Fruit fly (Drosophila melanogaster) whole organism, embryonic: Measurements from ENCODE around the gene CG9932.

Experiments used
- Blimp-1 ChIP-seq: fragments of 200-800 bp; sonication (Bioruptor generic); optimal IDR thresholded peaks from 3 replicates; lab custom pipeline; 2018; ENCODE audit warnings: missing biosample characterization, missing genetic modification characterization, mild to moderate bottlenecking, moderate library complexity, missing genetic modification reagents
- Bteb2 ChIP-seq: fragments of 200-800 bp; sonication (Bioruptor generic); optimal IDR thresholded peaks from 2 replicates; lab custom pipeline; 2016; ENCODE audit warnings: missing biosample characterization, missing genetic modification characterization
- CG11456 ChIP-seq: fragments of 200-800 bp; sonication (Bioruptor generic); IDR thresholded peaks from 3 replicates; pipeline ENCODE4 v1.3.6; 2022; ENCODE audit warnings: missing biosample characterization, missing genetic modification characterization
- CG12769 ChIP-seq: fragments of 200-800 bp; sonication (Bioruptor generic); optimal IDR thresholded peaks from 2 replicates; lab custom pipeline; 2019; ENCODE audit warnings: missing biosample characterization, mild to moderate bottlenecking, missing genetic modification characterization, moderate library complexity
- CG14860 ChIP-seq: fragments of 200-800 bp; sonication (Bioruptor generic); IDR thresholded peaks from 3 replicates; pipeline ENCODE4 v1.3.6; 2022; ENCODE audit warnings: missing biosample characterization, missing genetic modification characterization; ENCODE audit not compliant: partially characterized antibody
- CG15479 ChIP-seq: fragments of 200-800 bp; sonication (Bioruptor generic); optimal IDR thresholded peaks from 3 replicates; lab custom pipeline; 2019; ENCODE audit warnings: missing biosample characterization, mild to moderate bottlenecking, missing genetic modification characterization, moderate library complexity
- CG18619 ChIP-seq: fragments of 200-800 bp; sonication (Bioruptor generic); optimal IDR thresholded peaks from 3 replicates; lab custom pipeline; 2017; ENCODE audit warnings: missing biosample characterization, mild to moderate bottlenecking, missing genetic modification characterization
- CG2875 ChIP-seq: fragments of 200-800 bp; sonication (Bioruptor generic); optimal IDR thresholded peaks from 2 replicates; lab custom pipeline; 2017; ENCODE audit warnings: missing biosample characterization, mild to moderate bottlenecking, missing genetic modification characterization, missing genetic modification reagents
- CG3281 ChIP-seq: fragments of 200-800 bp; sonication (Bioruptor generic); optimal IDR thresholded peaks from 3 replicates; lab custom pipeline; 2017; ENCODE audit warnings: missing biosample characterization, mild to moderate bottlenecking, missing genetic modification characterization
- CG34224 ChIP-seq: fragments of 200-800 bp; sonication (Bioruptor generic); IDR thresholded peaks from 3 replicates; pipeline ENCODE4 v1.3.6; 2022; ENCODE audit warnings: missing biosample characterization, missing genetic modification characterization; ENCODE audit not compliant: partially characterized antibody
- CG34376 ChIP-seq: fragments of 200-800 bp; sonication (Bioruptor generic); optimal IDR thresholded peaks from 2 replicates; lab custom pipeline; 2018; ENCODE audit warnings: missing biosample characterization, mild to moderate bottlenecking, missing genetic modification characterization
- CG4282 ChIP-seq: fragments of 200-800 bp; sonication (Bioruptor generic); optimal IDR thresholded peaks from 2 replicates; lab custom pipeline; 2016; ENCODE audit warnings: missing biosample characterization, missing genetic modification characterization
- CG4328 ChIP-seq: fragments of 200-800 bp; sonication (Bioruptor generic); optimal IDR thresholded peaks from 3 replicates; lab custom pipeline; 2017; ENCODE audit warnings: missing biosample characterization, missing genetic modification reagents, missing genetic modification characterization
- CG6683 ChIP-seq: fragments of 200-800 bp; sonication (Bioruptor generic); optimal IDR thresholded peaks from 2 replicates; lab custom pipeline; 2017; ENCODE audit warnings: missing biosample characterization, mild to moderate bottlenecking, missing genetic modification characterization, missing genetic modification reagents
- CG6791 ChIP-seq: fragments of 200-800 bp; sonication (Bioruptor generic); IDR thresholded peaks from 3 replicates; pipeline ENCODE4 v1.3.6; 2022; ENCODE audit warnings: missing biosample characterization, missing genetic modification characterization; ENCODE audit not compliant: partially characterized antibody
- CG8281 ChIP-seq: fragments of 200-800 bp; sonication (Bioruptor generic); optimal IDR thresholded peaks from 2 replicates; lab custom pipeline; 2018; ENCODE audit warnings: missing biosample characterization, mild to moderate bottlenecking, missing genetic modification characterization, moderate library complexity
- Chrac-16 ChIP-seq: fragments of 200-800 bp; sonication (Bioruptor generic); optimal IDR thresholded peaks from 3 replicates; lab custom pipeline; 2016; ENCODE audit warnings: missing biosample characterization, missing genetic modification characterization
- Dad ChIP-seq: fragments of 200-800 bp; sonication (Bioruptor generic); optimal IDR thresholded peaks from 3 replicates; lab custom pipeline; 2016; ENCODE audit warnings: missing biosample characterization, missing genetic modification characterization
- Deaf1 ChIP-seq: fragments of 200-800 bp; optimal IDR thresholded peaks from 3 replicates; lab custom pipeline; 2019; ENCODE audit warnings: missing biosample characterization, mild to moderate bottlenecking, missing genetic modification characterization, moderate library complexity
- Dll ChIP-seq: fragments of 200-800 bp; sonication (Bioruptor generic); IDR thresholded peaks from 4 replicates; pipeline ENCODE4 v1.3.6; 2022; ENCODE audit warnings: missing biosample characterization, missing genetic modification characterization; ENCODE audit not compliant: partially characterized antibody
- H2.0 ChIP-seq: fragments of 200-800 bp; sonication (Bioruptor generic); IDR thresholded peaks from 2 replicates; pipeline ENCODE4 v1.3.6; 2022; ENCODE audit warnings: missing biosample characterization, missing genetic modification characterization
- Hr3 ChIP-seq: fragments of 200-800 bp; sonication (Bioruptor generic); optimal IDR thresholded peaks from 3 replicates; lab custom pipeline; 2016; ENCODE audit warnings: missing biosample characterization, missing genetic modification characterization
- Jarid2 ChIP-seq: fragments of 200-800 bp; sonication (Bioruptor generic); optimal IDR thresholded peaks from 3 replicates; lab custom pipeline; 2017; ENCODE audit warnings: mild to moderate bottlenecking, missing biosample characterization, missing genetic modification reagents, missing genetic modification characterization
- Lhr ChIP-seq: fragments of 200-800 bp; sonication (Bioruptor generic); optimal IDR thresholded peaks from 3 replicates; lab custom pipeline; 2017; ENCODE audit warnings: mild to moderate bottlenecking, missing biosample characterization, missing genetic modification reagents, missing genetic modification characterization
- Opbp ChIP-seq: fragments of 200-800 bp; sonication (Bioruptor generic); IDR thresholded peaks from 3 replicates; pipeline ENCODE4 v1.3.6; 2022; ENCODE audit warnings: missing biosample characterization, missing genetic modification characterization; ENCODE audit not compliant: partially characterized antibody
- Vsx1 ChIP-seq: fragments of 200-800 bp; sonication (Bioruptor generic); optimal IDR thresholded peaks from 2 replicates; lab custom pipeline; 2017; ENCODE audit warnings: missing biosample characterization, mild to moderate bottlenecking, missing genetic modification characterization, missing genetic modification reagents
- aop ChIP-seq: fragments of 200-800 bp; sonication (Bioruptor generic); IDR thresholded peaks from 2 replicates; pipeline ENCODE4 v1.3.6; 2022; ENCODE audit warnings: missing biosample characterization, missing genetic modification characterization
- bowl ChIP-seq: fragments of 200-800 bp; sonication (Bioruptor generic); IDR thresholded peaks from 2 replicates; pipeline ENCODE4 v1.3.6; 2022; ENCODE audit warnings: missing biosample characterization, missing genetic modification characterization
- br ChIP-seq: fragments of >200 bp; optimal IDR thresholded peaks from 2 replicates; lab custom pipeline; 2017
- chinmo ChIP-seq: fragments of 200-800 bp; sonication (Bioruptor generic); IDR thresholded peaks from 4 replicates; pipeline ENCODE4 v1.3.6; 2022; ENCODE audit warnings: missing biosample characterization, missing genetic modification characterization; ENCODE audit not compliant: partially characterized antibody
- crol ChIP-seq: fragments of 200-800 bp; sonication (Bioruptor generic); IDR thresholded peaks from 2 replicates; pipeline ENCODE4 v1.3.6; 2022; ENCODE audit warnings: missing biosample characterization, missing genetic modification characterization
- crp ChIP-seq, 2 experiments: fragments of 200-800 bp; sonication (Bioruptor generic); optimal IDR thresholded peaks; 2 replicates in 1 of 2; 3 replicates in 1 of 2; lab custom pipeline; 2017; ENCODE audit warnings: missing biosample characterization in 2 of 2, missing genetic modification characterization in 2 of 2, mild to moderate bottlenecking in 1 of 2, moderate library complexity in 1 of 2
- gem ChIP-seq: fragments of 200-800 bp; sonication (Bioruptor generic); optimal IDR thresholded peaks from 2 replicates; lab custom pipeline; 2019; ENCODE audit warnings: missing biosample characterization, mild to moderate bottlenecking, missing genetic modification characterization, moderate library complexity
- h ChIP-seq: fragments of >200 bp; optimal IDR thresholded peaks from 2 replicates; lab custom pipeline; 2017
- nerfin-1 ChIP-seq: fragments of 200-800 bp; sonication (Bioruptor generic); optimal IDR thresholded peaks from 3 replicates; lab custom pipeline; 2019; ENCODE audit warnings: missing biosample characterization, mild to moderate bottlenecking, missing genetic modification characterization, moderate library complexity
- nerfin-2 ChIP-seq: fragments of 200-800 bp; sonication (Bioruptor generic); IDR thresholded peaks from 2 replicates; pipeline ENCODE4 v1.3.6; 2022; ENCODE audit warnings: missing biosample characterization, missing genetic modification characterization; ENCODE audit not compliant: partially characterized antibody
- org-1 ChIP-seq: fragments of 200-800 bp; sonication (Bioruptor generic); optimal IDR thresholded peaks from 2 replicates; lab custom pipeline; 2017; ENCODE audit warnings: missing biosample characterization, missing genetic modification characterization
- psq ChIP-seq: fragments of 200-800 bp; sonication (Bioruptor generic); optimal IDR thresholded peaks from 2 replicates; lab custom pipeline; 2017; ENCODE audit warnings: missing biosample characterization, missing genetic modification characterization
- repo ChIP-seq: fragments of 200-800 bp; sonication (Bioruptor generic); optimal IDR thresholded peaks from 2 replicates; lab custom pipeline; 2016; ENCODE audit warnings: missing biosample characterization, missing genetic modification characterization
- scrt ChIP-seq: fragments of 200-800 bp; sonication (Bioruptor generic); optimal IDR thresholded peaks from 2 replicates; lab custom pipeline; 2018; ENCODE audit warnings: missing biosample characterization, mild to moderate bottlenecking, missing genetic modification characterization, moderate library complexity
- sens ChIP-seq: fragments of 200-800 bp; sonication (Bioruptor generic); peaks from one replicate; lab custom pipeline; 2016; ENCODE audit warnings: missing biosample characterization, missing genetic modification characterization
- so ChIP-seq: fragments of 200-800 bp; sonication (Bioruptor generic); IDR thresholded peaks from 3 replicates; pipeline ENCODE4 v1.3.6; 2022; ENCODE audit warnings: missing biosample characterization, missing genetic modification characterization
- tna ChIP-seq: fragments of 200-800 bp; sonication (Bioruptor generic); IDR thresholded peaks from 2 replicates; pipeline ENCODE4 v1.3.6; 2022; ENCODE audit warnings: missing biosample characterization, missing genetic modification characterization; ENCODE audit not compliant: partially characterized antibody
- twi ChIP-seq: fragments of 200-800 bp; optimal IDR thresholded peaks from 2 replicates; lab custom pipeline; 2019; ENCODE audit warnings: missing biosample characterization, mild to moderate bottlenecking, missing genetic modification characterization, moderate library complexity
- z ChIP-seq: fragments of 200-800 bp; sonication (Bioruptor generic); IDR thresholded peaks from 3 replicates; pipeline ENCODE4 v1.3.6; 2022; ENCODE audit warnings: missing biosample characterization, missing genetic modification characterization

CG9932 gene

DNA sequence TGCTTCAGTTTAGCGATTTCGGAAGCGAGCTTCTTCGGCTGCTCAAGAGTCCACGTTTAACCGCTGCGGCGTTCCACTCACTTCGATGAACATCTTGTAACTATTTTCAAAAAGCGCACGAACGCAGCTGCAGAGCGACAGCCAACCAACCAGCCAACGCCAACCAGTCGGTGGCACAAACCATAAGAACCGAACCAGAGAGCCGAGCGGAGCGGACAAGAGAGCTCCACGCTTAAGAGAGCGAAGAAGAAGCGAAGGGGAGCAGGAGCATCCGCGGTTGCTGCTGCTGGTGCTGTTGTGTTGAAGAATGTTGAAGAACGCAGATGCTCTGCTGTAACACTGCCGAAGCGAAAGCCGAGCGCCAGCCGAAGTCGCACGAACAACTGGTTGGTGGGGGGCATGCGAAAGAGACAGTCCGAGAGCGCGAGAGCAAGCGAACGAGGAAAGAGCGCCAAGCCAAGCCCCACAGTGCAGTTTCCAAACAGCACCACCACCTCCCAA lies at the start of gene CG9932 (continued):
- no peak for TF ChIP-seq Vsx1 (GFP tag; lab: Kevin White, UChicago)
- 0 out of 2 replicates have a peak, but pooled peaks have one; percentile 39 for TF ChIP-seq tna
- TF ChIP-seq Dll (GFP tag; lab: Robert Waterston, UW) = peak; percentile 60
- TF ChIP-seq Dad (GFP tag; lab: Kevin White, UChicago) = peak; percentile 33
- 0 out of 3 replicates have a peak, but pooled peaks have one; percentile 37 for TF ChIP-seq so (GFP tag; lab: Robert Waterston, UW)
- TF ChIP-seq crol (GFP tag; lab: Robert Waterston, UW) = peak; percentile 88
- TF ChIP-seq CG34376 = peak; percentile 57
- TF ChIP-seq Jarid2 (GFP tag; lab: Kevin White, UChicago) = peak; percentile 95
- peak; percentile 87 for TF ChIP-seq z (GFP tag; lab: Robert Waterston, UW)
- TF ChIP-seq bowl (GFP tag; lab: Robert Waterston, UW) = 0 out of 2 replicates have a peak, but pooled peaks have one; percentile 22
- TF ChIP-seq CG34224 (GFP tag; lab: Robert Waterston, UW) = peak; percentile 61; the same call in 2 of the 3 replicates
- no peak for TF ChIP-seq CG15479
- TF ChIP-seq org-1 (GFP tag; lab: Kevin White, UChicago) = no peak
- TF ChIP-seq, all 482 proteins: peak for 113

DNA sequence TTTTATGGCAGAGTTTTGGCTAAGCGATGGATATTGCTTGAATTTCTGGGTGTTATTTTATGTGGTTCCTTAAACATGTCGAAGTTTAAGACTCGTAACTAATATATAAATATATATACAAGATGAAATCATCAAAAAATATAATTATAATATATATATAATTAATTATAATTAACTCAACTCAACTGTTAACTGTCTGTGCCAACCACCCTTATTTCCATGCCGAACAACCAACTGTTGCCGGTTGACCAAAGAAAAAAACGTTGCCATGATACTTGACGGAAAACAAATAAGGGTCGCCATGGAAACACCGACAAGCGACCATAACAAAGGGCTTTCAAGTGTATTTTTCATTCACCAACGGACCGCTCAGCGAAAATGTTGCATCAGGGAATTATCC lies 46.6 kb upstream of the CG9932 start, which contains the start of gene Ttc30:
Gene Ttc30, plus strand, starts transcription at position 301 of the 400 bp plus-strand sequence.
- TF ChIP-seq CG6683 (GFP tag; lab: Kevin White, UChicago) (no peak), CG14860 (GFP tag; lab: Robert Waterston, UW) (no peak), scrt (GFP tag; lab: Kevin White, UChicago) (peak; percentile 39), twi (tag; lab: Kevin White, UChicago) (no peak), Hr3 (GFP tag; lab: Kevin White, UChicago) (no peak), CG18619 (GFP tag; lab: Kevin White, UChicago) (no peak), repo (GFP tag; lab: Kevin White, UChicago) (no peak), CG8281 (tag; lab: Kevin White, UChicago) (no peak), aop (GFP tag; lab: Robert Waterston, UW) (no peak)

DNA sequence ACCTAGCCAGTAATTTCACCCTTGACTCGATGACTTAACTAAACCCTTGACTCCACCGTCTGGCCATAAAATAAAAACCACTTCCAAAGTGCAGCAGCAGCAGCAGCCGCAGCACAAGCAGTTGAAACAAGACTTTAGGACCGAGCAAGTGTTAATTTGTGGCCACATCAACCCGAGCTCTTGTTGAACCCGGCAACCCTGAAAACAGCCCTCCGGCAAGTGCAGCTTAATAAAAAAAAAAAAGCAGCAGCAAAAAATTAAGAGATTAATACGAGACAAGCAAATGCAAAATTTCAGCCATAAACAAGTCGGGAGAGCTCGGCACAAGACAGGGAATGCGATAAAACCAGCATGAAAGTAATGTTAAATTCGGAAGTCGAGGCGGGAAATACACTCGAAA lies 44.9 kb upstream of the CG9932 start:
- TF ChIP-seq crp (GFP tag; optimal IDR thresholded peaks at IDR 0.05; lab: Kevin White, UChicago) (no peak), H2.0 (GFP tag; lab: Robert Waterston, UW) (0 out of 2 replicates have a peak, but pooled peaks have one; percentile 4)

DNA sequence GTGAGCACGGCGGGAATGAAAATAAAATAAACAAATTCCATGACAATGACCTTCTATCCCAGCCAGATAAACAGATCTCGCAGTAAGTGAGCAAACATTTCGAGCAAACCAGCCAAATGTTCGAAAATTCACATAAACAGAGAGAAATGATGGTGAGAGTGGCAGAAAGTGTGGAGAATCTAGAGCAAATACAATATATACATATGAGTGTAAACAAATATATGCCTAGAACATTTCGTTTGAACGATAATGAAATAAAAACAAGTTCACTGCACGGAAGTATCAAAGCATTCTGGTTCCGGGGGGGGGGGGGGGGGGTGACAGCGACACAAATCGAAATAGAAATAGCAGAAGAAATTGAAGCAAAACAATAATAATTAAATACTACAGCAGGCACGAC lies 41.5 kb upstream of the CG9932 start:
- no peak for TF ChIP-seq Chrac-16 (GFP tag; lab: Kevin White, UChicago)
- TF ChIP-seq h (lab: Kevin White, UChicago) = no peak
- TF ChIP-seq Bteb2 (GFP tag; lab: Kevin White, UChicago) = no peak
- 0 out of 4 replicates have a peak, but pooled peaks have one; percentile 29 for TF ChIP-seq chinmo (GFP tag; lab: Robert Waterston, UW)
- no peak for TF ChIP-seq Opbp (GFP tag; lab: Robert Waterston, UW)
- no peak for TF ChIP-seq CG11456 (GFP tag; lab: Robert Waterston, UW)
- TF ChIP-seq nerfin-2 (GFP tag; lab: Robert Waterston, UW) = no peak
- no peak for TF ChIP-seq nerfin-1
- TF ChIP-seq Deaf1 (tag; lab: Kevin White, UChicago) = no peak
- TF ChIP-seq psq (GFP tag; lab: Kevin White, UChicago) = no peak
- peak; percentile 1 for TF ChIP-seq Blimp-1
- TF ChIP-seq CG12769 (tag; lab: Kevin White, UChicago) = peak; percentile 65
- peak; percentile 71 for TF ChIP-seq sens (GFP tag; lab: Kevin White, UChicago)
- TF ChIP-seq CG6791 = no peak
- no peak for TF ChIP-seq CG4328 (GFP tag; lab: Kevin White, UChicago)
- peak; percentile 22 for TF ChIP-seq gem
- no peak for TF ChIP-seq CG6683 (GFP tag; lab: Kevin White, UChicago)
- peak; percentile 21 for TF ChIP-seq CG3281 (GFP tag; lab: Kevin White, UChicago)
- TF ChIP-seq Lhr (GFP tag; lab: Kevin White, UChicago) = no peak
- peak; percentile 1 for TF ChIP-seq CG2875
- TF ChIP-seq CG4282 (GFP tag; lab: Kevin White, UChicago) = no peak
- TF ChIP-seq br (lab: Kevin White, UChicago) = no peak
